Worm (Caenorhabditis elegans) whole organism, early embryonic: ENCODE results near the gene mix-1.
A peak's percentile ranks its signal among the peaks of the same experiment; 100 is the strongest.

Source experiments
- B0310.2 ChIP-seq: sonication (generic microtip); optimal IDR thresholded peaks from 2 replicates; lab custom pipeline; 2016; ENCODE audit warnings: mild to moderate bottlenecking, missing genetic modification characterization, missing compliant biosample characterization
- F13C5.2 ChIP-seq: sonication (generic microtip); optimal IDR thresholded peaks from 2 replicates; lab custom pipeline; 2017; ENCODE audit warnings: mild to moderate bottlenecking, missing genetic modification characterization, inconsistent platforms, missing compliant biosample characterization
- aly-1 ChIP-seq: sonication (generic microtip); optimal IDR thresholded peaks from 2 replicates; lab custom pipeline; 2016; ENCODE audit warnings: missing genetic modification characterization, missing compliant biosample characterization
- ama-1 ChIP-seq: fragments of 150-350 bp; optimal IDR thresholded peaks from 2 replicates; lab custom pipeline; 2014
- ceh-13 ChIP-seq: fragments of 200-800 bp; sonication (Bioruptor generic); optimal IDR thresholded peaks from 2 replicates; lab custom pipeline; 2018; ENCODE audit warnings: mild to moderate bottlenecking, missing genetic modification characterization, missing compliant biosample characterization
- ceh-36 ChIP-seq: sonication (generic microtip); optimal IDR thresholded peaks from 2 replicates; lab custom pipeline; 2016; ENCODE audit warnings: missing genetic modification characterization, inconsistent platforms, missing compliant biosample characterization
- ets-7 ChIP-seq: sonication (generic microtip); optimal IDR thresholded peaks from 2 replicates; lab custom pipeline; 2016; ENCODE audit warnings: missing genotype, missing genetic modification characterization, missing compliant biosample characterization
- flt-1 ChIP-seq: fragments of 200-800 bp; sonication (Bioruptor generic); IDR thresholded peaks from 2 replicates; pipeline ENCODE4 v1.3.6; 2022; ENCODE audit warnings: missing genetic modification characterization, missing compliant biosample characterization
- hmbx-1 ChIP-seq: sonication (generic microtip); optimal IDR thresholded peaks from 2 replicates; lab custom pipeline; 2016; ENCODE audit warnings: mild to moderate bottlenecking, missing genetic modification characterization, missing compliant biosample characterization
- hmg-4 ChIP-seq: fragments of 200-800 bp; sonication (Bioruptor generic); optimal IDR thresholded peaks from 2 replicates; lab custom pipeline; 2018; ENCODE audit warnings: mild to moderate bottlenecking, missing genetic modification characterization, missing compliant biosample characterization
- hnd-1 ChIP-seq: sonication (generic microtip); optimal IDR thresholded peaks from 2 replicates; lab custom pipeline; 2016; ENCODE audit warnings: missing genetic modification characterization, missing compliant biosample characterization
- pes-1 ChIP-seq: fragments of 200-800 bp; sonication (Bioruptor generic); IDR thresholded peaks from 2 replicates; pipeline ENCODE4 v1.3.6; 2022; ENCODE audit warnings: missing genetic modification reagents, missing genetic modification characterization, missing compliant biosample characterization
- scrt-1 ChIP-seq: fragments of 200-800 bp; sonication (Bioruptor generic); IDR thresholded peaks from 2 replicates; pipeline ENCODE4 v1.3.6; 2022; ENCODE audit warnings: missing genetic modification characterization, missing compliant biosample characterization
- sea-1 ChIP-seq: fragments of 200-800 bp; sonication (Bioruptor generic); conservative IDR thresholded peaks from 2 replicates; pipeline ENCODE4 v1.3.6; 2022; ENCODE audit warnings: missing genetic modification characterization, missing compliant biosample characterization
- tbx-11 ChIP-seq: fragments of 200-800 bp; sonication (Bioruptor generic); IDR thresholded peaks from 2 replicates; pipeline ENCODE4 v1.3.6; 2022; ENCODE audit warnings: missing genetic modification characterization, missing compliant biosample characterization
- tbx-37 ChIP-seq: fragments of 200-800 bp; sonication (Bioruptor generic); conservative IDR thresholded peaks from 2 replicates; pipeline ENCODE4 v1.3.6; 2022; ENCODE audit warnings: missing genetic modification reagents, missing genetic modification characterization, missing compliant biosample characterization
- tra-4 ChIP-seq: sonication (generic microtip); optimal IDR thresholded peaks from 2 replicates; lab custom pipeline; 2017; ENCODE audit warnings: missing genetic modification characterization, missing compliant biosample characterization

mix-1 gene

ce11 chrII:10808708-10809343, 15.2 kb upstream of the mix-1 start, which contains the start of gene R06F6.14:
TSS of gene R06F6.14 (plus strand) at chrII:10809293.
- TF ChIP-seq ceh-13 (GFP tag; lab: Kevin White, UChicago): no peak
- TF ChIP-seq ets-7 (tag; lab: Kevin White, UChicago): no peak
- TF ChIP-seq tbx-11 (GFP tag; lab: Robert Waterston, UW): no peak
- no peak for TF ChIP-seq hmg-4 (GFP tag; lab: Kevin White, UChicago)
- TF ChIP-seq tbx-37 (GFP tag; lab: Robert Waterston, UW): no peak
- TF ChIP-seq hmbx-1 (tag; lab: Kevin White, UChicago): no peak
- no peak for TF ChIP-seq pes-1 (GFP tag; lab: Robert Waterston, UW)
- TF ChIP-seq F13C5.2 (tag; lab: Kevin White, UChicago): no peak
- no peak for TF ChIP-seq ceh-36 (tag; lab: Kevin White, UChicago)

ce11 chrII:10810690-10811089, 13.4 kb upstream of the mix-1 start, which contains the start of gene msrp-7:
TSS of gene msrp-7 (plus strand) at chrII:10810990.
- TF ChIP-seq tra-4 (tag; lab: Kevin White, UChicago): no peak

ce11 chrII:10819928-10820423, 4.1 kb upstream of the mix-1 start, which contains the start of gene R06F6.8:
TSS of gene R06F6.8 (minus strand) at chrII:10819978.
- 0 out of 2 replicates have a peak, but pooled peaks have one; percentile 13 for TF ChIP-seq pes-1 (GFP tag; lab: Robert Waterston, UW)
- TF ChIP-seq sea-1 (GFP tag; lab: Robert Waterston, UW): no peak

ce11 chrII:10820679-10821078, 3.4 kb upstream of the mix-1 start, which contains the start of gene ech-4:
TSS of gene ech-4 (plus strand) at chrII:10821031.
- TF ChIP-seq ets-7 (tag; lab: Kevin White, UChicago) (no peak), ama-1 (lab: Kevin White, UChicago) (no peak), hmg-4 (GFP tag; lab: Kevin White, UChicago) (no peak), tbx-37 (GFP tag; lab: Robert Waterston, UW) (no peak), scrt-1 (GFP tag; lab: Robert Waterston, UW) (no peak), flt-1 (GFP tag; lab: Robert Waterston, UW) (no peak), hmbx-1 (tag; lab: Kevin White, UChicago) (no peak), tra-4 (tag; lab: Kevin White, UChicago) (no peak), B0310.2 (tag; lab: Kevin White, UChicago) (no peak), pes-1 (GFP tag; lab: Robert Waterston, UW) (no peak), ceh-13 (GFP tag; lab: Kevin White, UChicago) (no peak), hnd-1 (tag; lab: Kevin White, UChicago) (no peak)

DNA sequence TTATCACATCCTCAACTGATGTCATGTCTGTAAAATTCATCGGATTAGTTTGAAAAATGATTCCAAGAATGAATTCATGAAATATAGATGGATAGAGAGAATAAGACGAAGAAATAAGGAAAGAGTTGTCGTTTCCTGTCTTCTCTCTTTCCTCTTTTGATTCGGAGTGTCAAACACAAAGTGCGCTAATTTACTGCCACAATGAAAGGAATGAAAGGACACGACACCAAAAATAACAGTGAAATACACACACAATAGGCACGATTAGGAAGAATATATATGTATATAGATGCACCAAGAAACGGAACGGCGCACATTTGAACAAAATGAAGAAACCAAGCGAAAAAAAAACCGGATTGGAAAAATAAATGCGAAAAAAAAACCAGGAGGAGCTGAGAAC, 5.0 kb downstream of the mix-1 start, which contains the start of gene VM106R.1:
TSS of gene VM106R.1 (minus strand) at position 101 of the 400 bp plus-strand sequence.
- no peak for TF ChIP-seq tbx-37 (GFP tag; lab: Robert Waterston, UW)
- TF ChIP-seq ama-1 (lab: Kevin White, UChicago): no peak
- no peak for TF ChIP-seq scrt-1 (GFP tag; lab: Robert Waterston, UW)
- TF ChIP-seq hmg-4 (GFP tag; lab: Kevin White, UChicago): no peak
- TF ChIP-seq ceh-13 (GFP tag; lab: Kevin White, UChicago): no peak
- no peak for TF ChIP-seq aly-1 (tag; lab: Kevin White, UChicago)
- no peak for TF ChIP-seq sea-1 (GFP tag; lab: Robert Waterston, UW)

- no peak for TF ChIP-seq tbx-11 (GFP tag; lab: Robert Waterston, UW)
- TF ChIP-seq ceh-36 (tag; lab: Kevin White, UChicago): no peak
- TF ChIP-seq flt-1 (GFP tag; lab: Robert Waterston, UW): no peak
- no peak for TF ChIP-seq F13C5.2 (tag; lab: Kevin White, UChicago)
- TF ChIP-seq scrt-1 (GFP tag; lab: Robert Waterston, UW): no peak
- no peak for TF ChIP-seq B0310.2 (tag; lab: Kevin White, UChicago)
- no peak for TF ChIP-seq ama-1 (lab: Kevin White, UChicago)
- no peak for TF ChIP-seq hmg-4 (GFP tag; lab: Kevin White, UChicago)
- TF ChIP-seq hmbx-1 (tag; lab: Kevin White, UChicago): no peak
- no peak for TF ChIP-seq ets-7 (tag; lab: Kevin White, UChicago)
- TF ChIP-seq hnd-1 (tag; lab: Kevin White, UChicago): no peak
Measured at ce11 chrII:10829572-10829971, 5.5 kb downstream of the mix-1 start.

DNA sequence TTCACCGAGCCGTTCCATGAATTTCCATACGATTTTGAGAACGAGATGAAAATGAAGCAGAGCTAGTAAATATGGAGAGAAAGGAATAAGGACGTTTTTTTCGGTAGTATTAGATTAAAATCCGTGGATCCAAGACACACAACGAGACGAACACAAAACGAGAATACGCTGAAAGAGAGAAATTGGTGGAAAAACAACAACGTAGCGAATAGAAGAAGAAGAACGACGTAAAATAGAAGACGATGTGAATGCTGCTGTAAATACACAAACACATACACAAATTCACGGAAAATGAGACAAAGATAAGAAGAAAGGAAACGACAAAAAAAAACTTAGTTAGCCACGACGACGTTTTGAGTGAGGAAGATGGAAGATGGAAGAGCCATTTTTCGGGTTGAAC, 10.7 kb downstream of the mix-1 start:
- TF ChIP-seq ceh-13 (GFP tag; lab: Kevin White, UChicago): no peak
- TF ChIP-seq hmg-4 (GFP tag; lab: Kevin White, UChicago): no peak
- TF ChIP-seq sea-1 (GFP tag; lab: Robert Waterston, UW): no peak
- TF ChIP-seq flt-1 (GFP tag; lab: Robert Waterston, UW): no peak
- no peak for TF ChIP-seq ama-1 (lab: Kevin White, UChicago)
- no peak for TF ChIP-seq B0310.2 (tag; lab: Kevin White, UChicago)
- no peak for TF ChIP-seq hmbx-1 (tag; lab: Kevin White, UChicago)
- no peak for TF ChIP-seq aly-1 (tag; lab: Kevin White, UChicago)
- no peak for TF ChIP-seq scrt-1 (GFP tag; lab: Robert Waterston, UW)
- TF ChIP-seq tbx-37 (GFP tag; lab: Robert Waterston, UW): no peak
- TF ChIP-seq ceh-36 (tag; lab: Kevin White, UChicago): no peak
- TF ChIP-seq pes-1 (GFP tag; lab: Robert Waterston, UW): no peak
- no peak for TF ChIP-seq ets-7 (tag; lab: Kevin White, UChicago)
- TF ChIP-seq F13C5.2 (tag; lab: Kevin White, UChicago): no peak
- TF ChIP-seq tra-4 (tag; lab: Kevin White, UChicago): no peak
